Fruit fly (Drosophila melanogaster): ENCODE data around the gene Scamp.
A peak's percentile ranks its signal among the peaks of the same experiment; 100 is the strongest.

The Scamp gene

DNA sequence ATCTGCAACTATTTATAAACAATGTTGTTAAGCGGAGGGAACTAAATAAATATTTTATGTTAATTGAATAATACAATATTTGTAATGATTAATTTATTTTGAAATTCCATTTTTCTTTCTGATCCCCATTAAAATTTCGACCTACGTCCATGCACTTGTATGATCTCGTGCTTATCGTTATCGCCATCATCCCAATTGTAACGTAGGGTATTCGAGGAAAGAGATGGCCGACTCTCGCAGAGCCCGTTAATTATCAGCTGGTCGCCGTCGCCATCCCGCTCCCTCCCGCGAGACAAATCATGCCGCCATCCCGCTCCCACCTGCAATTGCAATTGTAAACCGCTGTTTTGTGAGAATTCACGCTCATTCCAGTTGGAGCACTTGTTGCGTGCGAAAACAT lies 3.4 kb upstream of the Scamp start, which contains the start of gene CG11655 (continued):
- TF ChIP-seq CG6854 (GFP tag; optimal IDR thresholded peaks at IDR 0.05) (peak; percentile 63), Gug (GFP tag; IDR thresholded peaks at IDR 0.05) (no peak), dac (GFP tag; optimal IDR thresholded peaks at IDR 0.05) (no peak), esn (GFP tag; optimal IDR thresholded peaks at IDR 0.05) (peak; percentile 61), CG6808 (GFP tag; optimal IDR thresholded peaks at IDR 0.05) (no peak), Smox (GFP tag; optimal IDR thresholded peaks at IDR 0.05) (peak; percentile 50), Eip75B (GFP tag; optimal IDR thresholded peaks at IDR 0.05) (peak; percentile 47), Sox14 (GFP tag; optimal IDR thresholded peaks at IDR 0.05) (peak; percentile 50), dsx (GFP tag; optimal IDR thresholded peaks at IDR 0.05; ENCODE audit: poor library complexity, severe bottlenecking) (peak; percentile 63), Blimp-1 (GFP tag; optimal IDR thresholded peaks at IDR 0.05) (no peak), lz (GFP tag; optimal IDR thresholded peaks at IDR 0.05) (peak; percentile 60), Lpt (GFP tag; optimal IDR thresholded peaks at IDR 0.05) (peak; percentile 12), spab (GFP tag; optimal IDR thresholded peaks at IDR 0.05) (no peak), Sox102F (GFP tag; optimal IDR thresholded peaks at IDR 0.05) (no peak), CG6276 (GFP tag; optimal IDR thresholded peaks at IDR 0.05) (no peak), salr (GFP tag; optimal IDR thresholded peaks at IDR 0.05) (no peak), Ets21C (GFP tag; optimal IDR thresholded peaks at IDR 0.05) (no peak)

DNA sequence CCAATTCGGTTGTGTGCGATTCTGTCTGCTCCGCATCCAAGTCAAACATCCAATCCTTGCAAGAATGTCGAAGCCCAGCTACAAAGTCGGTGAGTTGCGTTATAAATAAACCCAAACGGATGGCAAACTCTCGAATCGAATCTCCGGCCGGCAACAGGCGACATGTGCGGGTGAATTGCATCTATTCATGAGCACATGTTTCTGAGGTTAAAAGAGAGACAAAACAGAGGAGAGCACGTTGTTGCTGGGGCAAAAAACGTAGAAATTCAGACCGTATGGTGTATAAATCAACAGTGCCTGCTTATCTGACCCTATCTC lies 603 bp upstream of the Scamp start:
- no peak for TF ChIP-seq CG31627 (GFP tag; optimal IDR thresholded peaks at IDR 0.05)
- no peak for TF ChIP-seq vri (GFP tag; optimal IDR thresholded peaks at IDR 0.05)
- peak; percentile 54 for TF ChIP-seq dsx (GFP tag; optimal IDR thresholded peaks at IDR 0.05; ENCODE audit: poor library complexity, severe bottlenecking)

DNA sequence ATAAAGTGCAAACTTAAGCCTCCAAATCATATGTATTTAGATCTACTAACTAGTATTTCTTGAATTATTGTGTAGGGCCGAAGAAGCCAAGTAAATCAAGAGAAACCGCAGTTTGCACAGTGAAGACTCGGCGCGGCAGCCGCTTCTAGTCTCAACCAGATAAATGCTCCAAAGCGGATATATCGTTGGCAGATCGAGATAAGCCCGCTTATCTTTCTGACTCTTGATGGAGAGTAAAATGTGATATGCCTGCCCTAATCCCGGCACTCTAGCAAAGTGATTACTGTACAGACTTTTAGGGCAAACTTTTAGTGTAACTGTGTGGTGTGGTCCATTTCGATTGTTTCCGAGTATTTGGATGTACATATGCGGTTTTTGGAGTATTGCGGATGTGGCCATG lies 874 bp downstream of the Scamp start:
- no peak for TF ChIP-seq Eip75B (GFP tag; optimal IDR thresholded peaks at IDR 0.05)
- no peak for TF ChIP-seq fd59A (GFP tag; optimal IDR thresholded peaks at IDR 0.05)
- TF ChIP-seq CG10669 (GFP tag; optimal IDR thresholded peaks at IDR 0.05) = no peak
- TF ChIP-seq CG3919 (GFP tag; optimal IDR thresholded peaks at IDR 0.05) = no peak
- peak; percentile 1 for TF ChIP-seq CG4318 (GFP tag; optimal IDR thresholded peaks at IDR 0.05)
- TF ChIP-seq fd85E (GFP tag; optimal IDR thresholded peaks at IDR 0.05) = no peak
- TF ChIP-seq CG34406 (GFP tag; optimal IDR thresholded peaks at IDR 0.05) = no peak
- TF ChIP-seq Hr4 (GFP tag; optimal IDR thresholded peaks at IDR 0.05) = peak; percentile 19
- TF ChIP-seq CG3032 (tag; optimal IDR thresholded peaks at IDR 0.05) = no peak
- TF ChIP-seq topi (GFP tag; optimal IDR thresholded peaks at IDR 0.05) = no peak
- no peak for TF ChIP-seq Met (GFP tag; optimal IDR thresholded peaks at IDR 0.05)
- TF ChIP-seq CG8319 (GFP tag; optimal IDR thresholded peaks at IDR 0.05) = no peak
- TF ChIP-seq CG6792 (GFP tag; optimal IDR thresholded peaks at IDR 0.05) = no peak
- no peak for TF ChIP-seq CG7368 (GFP tag; optimal IDR thresholded peaks at IDR 0.05)
- TF ChIP-seq cyc (GFP tag; optimal IDR thresholded peaks at IDR 0.05) = peak; percentile 2
- TF ChIP-seq CG6163 (GFP tag; IDR thresholded peaks at IDR 0.05) = peak; percentile 34; the same call in 1 of the 3 replicates
- no peak for TF ChIP-seq Hr38 (GFP tag; optimal IDR thresholded peaks at IDR 0.05)
- no peak for TF ChIP-seq acj6 (GFP tag; optimal IDR thresholded peaks at IDR 0.05)
- no peak for TF ChIP-seq salr (GFP tag; optimal IDR thresholded peaks at IDR 0.05)
- no peak for TF ChIP-seq Smox (GFP tag; optimal IDR thresholded peaks at IDR 0.05)
- TF ChIP-seq CG15336 (GFP tag; IDR thresholded peaks at IDR 0.05) = peak; percentile 17; the same call in 1 of the 2 replicates
- no peak for TF ChIP-seq CG31627 (GFP tag; optimal IDR thresholded peaks at IDR 0.05)
- no peak for TF ChIP-seq dac (GFP tag; optimal IDR thresholded peaks at IDR 0.05)
- peak; percentile 50 for TF ChIP-seq svp (GFP tag)
- TF ChIP-seq Blimp-1 (GFP tag; optimal IDR thresholded peaks at IDR 0.05) = no peak
- TF ChIP-seq CG6808 (GFP tag; optimal IDR thresholded peaks at IDR 0.05) = no peak
- peak; percentile 32; the same call in 1 of the 3 replicates for TF ChIP-seq eg (GFP tag; IDR thresholded peaks at IDR 0.05)
- TF ChIP-seq CG11762 (GFP tag; optimal IDR thresholded peaks at IDR 0.05; ENCODE audit: insufficient read depth) = no peak
- TF ChIP-seq CG11902 (GFP tag; optimal IDR thresholded peaks at IDR 0.05) = no peak
- no peak for TF ChIP-seq CG10631 (GFP tag; optimal IDR thresholded peaks at IDR 0.05)
- TF ChIP-seq CG8119 (GFP tag; IDR thresholded peaks at IDR 0.05) = no peak
- no peak for TF ChIP-seq CG1621 (tag; optimal IDR thresholded peaks at IDR 0.05)
- no peak for TF ChIP-seq ss (GFP tag; optimal IDR thresholded peaks at IDR 0.05)
- peak; percentile 30 for TF ChIP-seq CG32006 (GFP tag; optimal IDR thresholded peaks at IDR 0.05)
- no peak for TF ChIP-seq CG9139 (GFP tag; optimal IDR thresholded peaks at IDR 0.05)
- 0 out of 2 replicates have a peak, but pooled peaks have one; percentile 30 for TF ChIP-seq Gug (GFP tag; IDR thresholded peaks at IDR 0.05)
- no peak for TF ChIP-seq CG6854 (GFP tag; optimal IDR thresholded peaks at IDR 0.05)
- no peak for TF ChIP-seq fkh (GFP tag; optimal IDR thresholded peaks at IDR 0.05)

All from whole organism, prepupa.